Worm (Caenorhabditis elegans): ENCODE measurements around the gene angl-1.

The angl-1 gene

DNA sequence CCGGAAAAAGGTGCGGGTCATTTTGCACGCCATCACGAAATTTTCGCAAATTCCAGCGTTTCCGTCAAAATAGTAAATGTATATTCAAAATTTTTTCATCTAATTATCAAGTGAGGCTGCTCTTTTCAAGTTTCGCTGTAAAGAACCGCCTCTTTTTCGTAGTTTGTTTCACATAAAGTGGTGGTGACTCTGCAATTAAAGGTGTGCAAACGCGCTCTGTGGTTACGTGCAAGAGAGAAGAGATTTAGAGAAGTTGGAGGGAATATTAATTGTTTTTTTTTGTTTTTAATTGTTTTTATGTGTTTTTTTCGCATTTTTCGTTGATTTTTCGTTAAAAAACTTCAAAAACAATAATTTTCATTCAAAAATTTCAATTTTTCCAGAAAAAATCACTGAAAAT is 19.7 kb downstream of the angl-1 start, which contains the start of gene W02G9.3 (continued):
- TF ChIP-seq sup-37 (GFP tag; optimal IDR thresholded peaks at IDR 0.05) = no peak
- peak; percentile 74 for TF ChIP-seq unc-130 (tag; optimal IDR thresholded peaks at IDR 0.05)
- no peak for TF ChIP-seq C34B4.2 (tag; optimal IDR thresholded peaks at IDR 0.05)
- TF ChIP-seq ceh-90 (tag; optimal IDR thresholded peaks at IDR 0.05) = peak; percentile 35
- peak; percentile 31 for TF ChIP-seq fkh-4 (tag; optimal IDR thresholded peaks at IDR 0.05; ENCODE audit: borderline replicate concordance)
- TF ChIP-seq lin-35 (GFP tag; optimal IDR thresholded peaks at IDR 0.05) = peak; percentile 87 to 95
- TF ChIP-seq nhr-237 (tag; optimal IDR thresholded peaks at IDR 0.05) = peak; percentile 55
- peak; percentile 99 for TF ChIP-seq vab-15 (tag; optimal IDR thresholded peaks at IDR 0.05)
- TF ChIP-seq ceh-88 (GFP tag; IDR thresholded peaks at IDR 0.05) = no peak
- TF ChIP-seq snu-23 (GFP tag; optimal IDR thresholded peaks at IDR 0.05) = peak; percentile 89
- peak; percentile 47 for TF ChIP-seq jun-1 (tag; optimal IDR thresholded peaks at IDR 0.05)
- TF ChIP-seq pax-3 (tag; optimal IDR thresholded peaks at IDR 0.05) = peak; percentile 74
- peak; percentile 63 for TF ChIP-seq aly-2 (tag; optimal IDR thresholded peaks at IDR 0.05)
- no peak for TF ChIP-seq unc-30 (tag; optimal IDR thresholded peaks at IDR 0.05)
- no peak for TF ChIP-seq hlh-4 (tag; optimal IDR thresholded peaks at IDR 0.05)
- peak; percentile 69 for TF ChIP-seq nhr-77 (tag; optimal IDR thresholded peaks at IDR 0.05)
- TF ChIP-seq snpc-4 (tag; optimal IDR thresholded peaks at IDR 0.05) = peak; percentile 17
- TF ChIP-seq nhr-12 (tag; optimal IDR thresholded peaks at IDR 0.05) = no peak
- TF ChIP-seq lin-13 (GFP tag; optimal IDR thresholded peaks at IDR 0.05) = peak; percentile 82
- TF ChIP-seq tlp-1 (tag; optimal IDR thresholded peaks at IDR 0.05) = no peak
- TF ChIP-seq alr-1 (tag; optimal IDR thresholded peaks at IDR 0.05; ENCODE audit: borderline replicate concordance) = no peak
- peak; percentile 45 for TF ChIP-seq F16B12.6 (tag; optimal IDR thresholded peaks at IDR 0.05)
- no peak for TF ChIP-seq nhr-84 (tag; optimal IDR thresholded peaks at IDR 0.05)
- TF ChIP-seq nhr-71 (tag; optimal IDR thresholded peaks at IDR 0.05) = peak; percentile 92
- peak; percentile 78 for TF ChIP-seq nhr-90 (tag; optimal IDR thresholded peaks at IDR 0.05; ENCODE audit: poor library complexity)
- TF ChIP-seq ama-1 (optimal IDR thresholded peaks at IDR 0.05) = peak; percentile 43
- peak; percentile 78 for TF ChIP-seq lin-15B (tag; optimal IDR thresholded peaks at IDR 0.05)
- peak; percentile 80 for TF ChIP-seq blmp-1 (tag; optimal IDR thresholded peaks at IDR 0.05)
- TF ChIP-seq pag-3 (tag; optimal IDR thresholded peaks at IDR 0.05; ENCODE audit: borderline replicate concordance, insufficient read depth) = no peak
- peak; percentile 88 for TF ChIP-seq dsc-1 (tag; optimal IDR thresholded peaks at IDR 0.05)
- TF ChIP-seq ceh-8 (GFP tag; optimal IDR thresholded peaks at IDR 0.05) = peak; percentile 33
- peak in 1 of 2 experiments; percentile 61 for TF ChIP-seq mdl-1 (tag; optimal IDR thresholded peaks at IDR 0.05)
- no peak for TF ChIP-seq grh-1 (GFP tag; IDR thresholded peaks at IDR 0.05)
- TF ChIP-seq swsn-7 (tag; optimal IDR thresholded peaks at IDR 0.05) = peak; percentile 80
- no peak for TF ChIP-seq nhr-28 (tag; optimal IDR thresholded peaks at IDR 0.05)
- peak; percentile 17 for TF ChIP-seq egl-13 (tag; optimal IDR thresholded peaks at IDR 0.05)
- peak; percentile 80 for TF ChIP-seq lin-39 (tag; optimal IDR thresholded peaks at IDR 0.05)
- TF ChIP-seq dpl-1 (GFP tag; optimal IDR thresholded peaks at IDR 0.05) = peak; percentile 83 to 91 (median 89)
- no peak for TF ChIP-seq nhr-76 (tag; optimal IDR thresholded peaks at IDR 0.05)
- peak in 1 of 2 experiments; percentile 40 for TF ChIP-seq ztf-11 (tag; optimal IDR thresholded peaks at IDR 0.05)
- no peak for TF ChIP-seq sptf-1 (tag; optimal IDR thresholded peaks at IDR 0.05)
- no peak for TF ChIP-seq aha-1 (tag; optimal IDR thresholded peaks at IDR 0.05)
- peak; percentile 66 to 89 (median 81) for TF ChIP-seq ceh-82 (tag; optimal IDR thresholded peaks at IDR 0.05)
- TF ChIP-seq mab-9 (GFP tag; IDR thresholded peaks at IDR 0.05) = no peak
- TF ChIP-seq egl-27 (tag; optimal IDR thresholded peaks at IDR 0.05) = no peak
- TF ChIP-seq nhr-47 (tag; optimal IDR thresholded peaks at IDR 0.05) = peak; percentile 85
- TF ChIP-seq fkh-10 (GFP tag; optimal IDR thresholded peaks at IDR 0.05) = peak; percentile 49
- no peak for TF ChIP-seq efl-3 (GFP tag; optimal IDR thresholded peaks at IDR 0.05)
- no peak for TF ChIP-seq lir-3 (tag; optimal IDR thresholded peaks at IDR 0.05; ENCODE audit: poor library complexity)
- peak; percentile 66 for TF ChIP-seq unc-86 (tag; optimal IDR thresholded peaks at IDR 0.05)
- TF ChIP-seq hpl-2 (GFP tag; optimal IDR thresholded peaks at IDR 0.05) = no peak
- TF ChIP-seq xbp-1 (tag; optimal IDR thresholded peaks at IDR 0.05) = peak; percentile 78
- peak; percentile 87 for TF ChIP-seq rnt-1 (tag; optimal IDR thresholded peaks at IDR 0.05)
